Fruit fly (Drosophila melanogaster): ENCODE measurements around the gene RpS3.

DNA sequence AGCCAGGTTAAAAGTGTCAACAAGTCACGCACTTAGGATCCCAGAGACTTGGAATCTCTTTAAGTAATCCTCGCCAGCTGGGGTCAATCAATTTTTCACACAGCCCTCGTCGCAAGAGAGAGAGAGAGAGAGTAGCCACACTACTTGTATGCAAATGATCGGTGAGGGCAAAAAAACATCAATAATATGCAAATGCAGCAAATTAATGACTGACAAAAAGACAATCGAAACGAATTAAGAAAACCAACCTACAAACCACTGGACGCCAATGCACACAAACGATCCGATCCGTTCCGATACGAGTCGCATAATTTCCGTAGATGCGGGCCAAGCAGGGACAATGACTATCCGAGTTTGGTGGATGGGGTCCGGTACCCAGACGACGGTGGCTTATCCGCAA is 48.9 kb upstream of the RpS3 start:
- TF ChIP-seq CTCF (optimal IDR thresholded peaks at IDR 0.05) (no peak), CG8478 (optimal IDR thresholded peaks at IDR 0.05) (no peak)

All from S2 (cell line).